Fruit fly (Drosophila melanogaster) S2 (cell line): Measurements from ENCODE around the gene Nulp1.

Experiments used
- CG8478 ChIP-seq: fragments of >200 bp; optimal IDR thresholded peaks from 2 replicates; lab custom pipeline; 2018
- CTCF ChIP-seq, 2 experiments: fragments of >200 bp; optimal IDR thresholded peaks; 2 replicates each; lab custom pipeline; 2018

DNA sequence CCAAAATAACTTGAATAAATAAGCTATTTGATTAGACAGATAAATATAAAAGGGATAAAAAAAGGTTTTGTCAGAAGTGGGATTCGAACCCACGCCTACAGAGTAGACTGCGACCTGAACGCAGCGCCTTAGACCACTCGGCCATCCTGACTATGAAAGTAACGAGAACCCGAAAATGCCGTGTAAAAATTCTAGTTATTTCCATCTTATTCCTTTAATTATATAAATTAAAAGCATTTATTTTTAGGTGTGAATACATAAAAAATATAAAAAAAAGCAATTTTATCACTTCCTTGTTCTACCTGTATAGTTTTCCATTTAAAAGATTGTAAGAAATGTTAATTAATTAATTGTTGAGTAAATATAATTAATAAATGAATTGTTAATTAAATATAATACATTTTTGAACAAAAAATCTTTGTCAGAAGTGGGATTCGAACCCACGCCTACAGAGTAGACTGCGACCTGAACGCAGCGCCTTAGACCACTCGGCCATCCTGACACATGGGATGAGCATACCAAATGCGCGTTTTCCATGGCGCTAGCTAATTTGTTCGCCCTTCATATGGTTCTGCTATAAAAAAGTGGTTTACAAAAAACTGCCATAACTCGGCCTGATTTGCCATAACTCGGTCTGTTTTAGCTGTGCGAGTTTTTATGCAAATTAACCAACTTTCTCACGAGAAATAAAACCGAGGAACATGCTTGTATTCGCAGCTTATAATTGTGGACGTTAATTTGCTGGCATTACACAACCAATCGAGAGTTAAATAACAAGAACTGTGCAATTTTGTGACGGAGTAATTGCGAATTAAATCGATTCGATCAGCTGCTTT is 44.4 kb upstream of the Nulp1 start:
- TF ChIP-seq CG8478 (lab: Kevin White, UChicago) (no peak), CTCF (optimal IDR thresholded peaks at IDR 0.05; lab: Kevin White, UChicago) (no peak)
